Fruit fly (Drosophila melanogaster) whole organism, embryonic: Measurements from ENCODE around the gene RpL37A.

Source experiments
- BEAF-32 ChIP-seq: fragments of 200-800 bp; sonication (Bioruptor generic); optimal IDR thresholded peaks from 3 replicates; lab custom pipeline; 2017; ENCODE audit warnings: missing biosample characterization, missing genetic modification characterization, mild to moderate bottlenecking, moderate library complexity, missing genetic modification reagents
- Bdp1 ChIP-seq: fragments of 200-800 bp; sonication (Bioruptor generic); optimal IDR thresholded peaks from 3 replicates; lab custom pipeline; 2016; ENCODE audit warnings: missing biosample characterization, missing genetic modification characterization
- BtbVII ChIP-seq: fragments of 200-800 bp; sonication (Bioruptor generic); optimal IDR thresholded peaks from 3 replicates; lab custom pipeline; 2017; ENCODE audit warnings: missing biosample characterization, mild to moderate bottlenecking, missing genetic modification characterization
- CG1024 ChIP-seq: fragments of 200-800 bp; sonication (Bioruptor generic); IDR thresholded peaks from 2 replicates; pipeline ENCODE4 v1.3.6; 2022; ENCODE audit warnings: missing biosample characterization, missing genetic modification characterization
- CG10321 ChIP-seq: fragments of 200-800 bp; sonication (Bioruptor generic); IDR thresholded peaks from 2 replicates; pipeline ENCODE4 v1.3.6; 2022; ENCODE audit warnings: missing biosample characterization, missing genetic modification characterization
- CG11247 ChIP-seq: fragments of 200-800 bp; sonication (Bioruptor generic); IDR thresholded peaks from 2 replicates; pipeline ENCODE4 v1.3.6; 2022; ENCODE audit warnings: missing biosample characterization, missing genetic modification characterization
- CG13894 ChIP-seq: fragments of 200-800 bp; sonication (Bioruptor generic); optimal IDR thresholded peaks from 3 replicates; lab custom pipeline; 2018; ENCODE audit warnings: missing biosample characterization, mild to moderate bottlenecking, missing genetic modification characterization, moderate library complexity
- CG14441 ChIP-seq: fragments of 200-800 bp; sonication (Bioruptor generic); IDR thresholded peaks from 2 replicates; pipeline ENCODE4 v1.3.6; 2022; ENCODE audit warnings: missing biosample characterization, missing genetic modification characterization
- CG14710 ChIP-seq: fragments of 200-800 bp; sonication (Bioruptor generic); optimal IDR thresholded peaks from 3 replicates; lab custom pipeline; 2019; ENCODE audit warnings: missing biosample characterization, mild to moderate bottlenecking, missing genetic modification characterization, moderate library complexity
- CG15601 ChIP-seq: fragments of 200-800 bp; sonication (Bioruptor generic); optimal IDR thresholded peaks from 3 replicates; lab custom pipeline; 2019; ENCODE audit warnings: missing biosample characterization, mild to moderate bottlenecking, missing genetic modification characterization, moderate library complexity
- CG18599 ChIP-seq: fragments of 200-800 bp; sonication (Bioruptor generic); optimal IDR thresholded peaks from 3 replicates; lab custom pipeline; 2017; ENCODE audit warnings: missing biosample characterization, missing genetic modification characterization, mild to moderate bottlenecking, moderate library complexity, missing genetic modification reagents
- CG2116 ChIP-seq: fragments of 200-800 bp; sonication (Bioruptor generic); optimal IDR thresholded peaks from 3 replicates; lab custom pipeline; 2018; ENCODE audit warnings: missing biosample characterization, mild to moderate bottlenecking, missing genetic modification characterization
- CG2678 ChIP-seq: fragments of 200-800 bp; sonication (Bioruptor generic); optimal IDR thresholded peaks from 3 replicates; lab custom pipeline; 2019; ENCODE audit warnings: missing biosample characterization, mild to moderate bottlenecking, missing genetic modification characterization, moderate library complexity
- CG2889 ChIP-seq: fragments of 200-800 bp; sonication (Bioruptor generic); IDR thresholded peaks from 3 replicates; pipeline ENCODE4 v1.3.6; 2022; ENCODE audit warnings: missing biosample characterization, missing genetic modification characterization
- CG31224 ChIP-seq: fragments of 200-800 bp; sonication (Bioruptor generic); IDR thresholded peaks from 2 replicates; pipeline ENCODE4 v1.3.6; 2022; ENCODE audit warnings: missing biosample characterization, missing genetic modification characterization
- CG3281 ChIP-seq: fragments of 200-800 bp; sonication (Bioruptor generic); optimal IDR thresholded peaks from 3 replicates; lab custom pipeline; 2017; ENCODE audit warnings: missing biosample characterization, mild to moderate bottlenecking, missing genetic modification characterization
- CG4328 ChIP-seq: fragments of 200-800 bp; sonication (Bioruptor generic); optimal IDR thresholded peaks from 3 replicates; lab custom pipeline; 2017; ENCODE audit warnings: missing biosample characterization, missing genetic modification reagents, missing genetic modification characterization
- CG7357 ChIP-seq: fragments of 200-800 bp; sonication (Bioruptor generic); IDR thresholded peaks from 3 replicates; pipeline ENCODE4 v1.3.6; 2022; ENCODE audit warnings: missing biosample characterization, missing genetic modification characterization
- CG7372 ChIP-seq: fragments of 200-800 bp; sonication (Bioruptor generic); IDR thresholded peaks from 2 replicates; pipeline ENCODE4 v1.3.6; 2022; ENCODE audit warnings: missing biosample characterization, missing genetic modification characterization
- CG9932 ChIP-seq: fragments of 200-800 bp; sonication (Bioruptor generic); IDR thresholded peaks from 2 replicates; pipeline ENCODE4 v1.3.6; 2022; ENCODE audit warnings: missing biosample characterization, missing genetic modification characterization
- CHES-1-like ChIP-seq: fragments of 200-800 bp; sonication (Bioruptor generic); optimal IDR thresholded peaks from 2 replicates; lab custom pipeline; 2016; ENCODE audit warnings: missing biosample characterization, missing genetic modification characterization
- CoRest ChIP-seq: fragments of 200-800 bp; sonication (Bioruptor generic); optimal IDR thresholded peaks from 3 replicates; lab custom pipeline; 2018; ENCODE audit warnings: missing biosample characterization, mild to moderate bottlenecking, missing genetic modification characterization, moderate library complexity
- Dek ChIP-seq: fragments of 200-800 bp; sonication (Bioruptor generic); optimal IDR thresholded peaks from 3 replicates; lab custom pipeline; 2019; ENCODE audit warnings: missing biosample characterization, mild to moderate bottlenecking, missing genetic modification characterization, moderate library complexity
- Dref ChIP-seq: fragments of 200-800 bp; sonication (Bioruptor generic); IDR thresholded peaks from 2 replicates; pipeline ENCODE4 v1.3.6; 2022; ENCODE audit warnings: missing biosample characterization, missing genetic modification characterization
- Fer3 ChIP-seq: fragments of 200-800 bp; sonication (Bioruptor generic); optimal IDR thresholded peaks from 2 replicates; lab custom pipeline; 2018; ENCODE audit warnings: missing biosample characterization, mild to moderate bottlenecking, missing genetic modification characterization, moderate library complexity
- Lhr ChIP-seq: fragments of 200-800 bp; sonication (Bioruptor generic); optimal IDR thresholded peaks from 3 replicates; lab custom pipeline; 2017; ENCODE audit warnings: mild to moderate bottlenecking, missing biosample characterization, missing genetic modification reagents, missing genetic modification characterization
- Max ChIP-seq: fragments of 200-800 bp; sonication (Bioruptor generic); optimal IDR thresholded peaks from 2 replicates; lab custom pipeline; 2016; ENCODE audit warnings: missing biosample characterization, mild to moderate bottlenecking, missing genetic modification characterization
- NfI ChIP-seq: fragments of 200-800 bp; sonication (Bioruptor generic); optimal IDR thresholded peaks from 3 replicates; lab custom pipeline; 2018; ENCODE audit warnings: missing biosample characterization, mild to moderate bottlenecking, missing genetic modification characterization, moderate library complexity
- Trl ChIP-seq, 3 experiments: fragments of >200 bp in 2 of 3; fragments of 200-800 bp in 1 of 3; sonication (Bioruptor generic) in 1 of 3; optimal IDR thresholded peaks; 2 replicates in 1 of 3; 3 replicates in 2 of 3; lab custom pipeline; 2016 to 2017; ENCODE audit warnings: missing biosample characterization in 1 of 3, missing genetic modification characterization in 1 of 3
- Xrp1 ChIP-seq: fragments of 200-800 bp; sonication (Bioruptor generic); IDR thresholded peaks from 2 replicates; pipeline ENCODE4 v1.3.6; 2022; ENCODE audit warnings: missing biosample characterization, missing genetic modification characterization
- abd-A ChIP-seq: fragments of 200-800 bp; sonication (Bioruptor generic); optimal IDR thresholded peaks from 3 replicates; lab custom pipeline; 2019; ENCODE audit warnings: missing biosample characterization, mild to moderate bottlenecking, missing genetic modification characterization, moderate library complexity
- bbx ChIP-seq: fragments of 200-800 bp; sonication (Bioruptor generic); IDR thresholded peaks from 2 replicates; pipeline ENCODE4 v1.3.6; 2022; ENCODE audit warnings: missing biosample characterization, missing genetic modification characterization; ENCODE audit not compliant: partially characterized antibody
- caup ChIP-seq: fragments of 200-800 bp; sonication (Bioruptor generic); optimal IDR thresholded peaks from 3 replicates; lab custom pipeline; 2017; ENCODE audit warnings: missing biosample characterization, mild to moderate bottlenecking, missing genetic modification characterization, moderate library complexity; ENCODE audit not compliant: severe bottlenecking
- dpn ChIP-seq, 2 experiments: fragments of 200-800 bp; sonication (Bioruptor generic); optimal IDR thresholded peaks; 3 replicates each; lab custom pipeline; 2016; ENCODE audit warnings: missing biosample characterization in 2 of 2, missing genetic modification characterization in 2 of 2
- ewg ChIP-seq: fragments of 200-800 bp; sonication (Bioruptor generic); optimal IDR thresholded peaks from 3 replicates; lab custom pipeline; 2017; ENCODE audit warnings: mild to moderate bottlenecking, missing biosample characterization, missing genetic modification reagents, missing genetic modification characterization
- eyg ChIP-seq: fragments of 200-800 bp; sonication (Bioruptor generic); optimal IDR thresholded peaks from 3 replicates; lab custom pipeline; 2016; ENCODE audit warnings: missing biosample characterization, missing genetic modification characterization
- fd102C ChIP-seq: fragments of 200-800 bp; sonication (Bioruptor generic); optimal IDR thresholded peaks from 2 replicates; lab custom pipeline; 2018; ENCODE audit warnings: missing biosample characterization, mild to moderate bottlenecking, missing genetic modification characterization, moderate library complexity
- gem ChIP-seq: fragments of 200-800 bp; sonication (Bioruptor generic); optimal IDR thresholded peaks from 2 replicates; lab custom pipeline; 2019; ENCODE audit warnings: missing biosample characterization, mild to moderate bottlenecking, missing genetic modification characterization, moderate library complexity
- grau ChIP-seq: fragments of 200-800 bp; optimal IDR thresholded peaks from 3 replicates; lab custom pipeline; 2019; ENCODE audit warnings: missing biosample characterization, mild to moderate bottlenecking, missing genetic modification characterization, moderate library complexity
- ham ChIP-seq: fragments of 200-800 bp; sonication (Bioruptor generic); IDR thresholded peaks from 2 replicates; pipeline ENCODE4 v1.3.6; 2022; ENCODE audit warnings: missing biosample characterization, missing genetic modification characterization
- maf-S ChIP-seq: fragments of 200-800 bp; sonication (Bioruptor generic); optimal IDR thresholded peaks from 2 replicates; lab custom pipeline; 2016; ENCODE audit warnings: missing biosample characterization, missing genetic modification characterization
- nom ChIP-seq: fragments of 200-800 bp; sonication (Bioruptor generic); optimal IDR thresholded peaks from 2 replicates; lab custom pipeline; 2017; ENCODE audit warnings: missing biosample characterization, missing genetic modification characterization, mild to moderate bottlenecking, moderate library complexity, missing genetic modification reagents
- ro ChIP-seq: fragments of 200-800 bp; sonication (Bioruptor generic); IDR thresholded peaks from 2 replicates; pipeline ENCODE4 v1.3.6; 2022; ENCODE audit warnings: missing biosample characterization, missing genetic modification characterization
- sd ChIP-seq: fragments of 200-800 bp; sonication (Bioruptor generic); optimal IDR thresholded peaks from 3 replicates; lab custom pipeline; 2018; ENCODE audit warnings: missing biosample characterization, mild to moderate bottlenecking, missing genetic modification characterization, moderate library complexity
- sens-2 ChIP-seq: fragments of 200-800 bp; sonication (Bioruptor generic); IDR thresholded peaks from 2 replicates; pipeline ENCODE4 v1.3.6; 2022; ENCODE audit warnings: missing biosample characterization, missing genetic modification characterization
- slou ChIP-seq: fragments of 200-800 bp; sonication (Bioruptor generic); optimal IDR thresholded peaks from 3 replicates; lab custom pipeline; 2016; ENCODE audit warnings: missing biosample characterization, missing genetic modification characterization
- twi ChIP-seq: fragments of 200-800 bp; optimal IDR thresholded peaks from 2 replicates; lab custom pipeline; 2019; ENCODE audit warnings: missing biosample characterization, mild to moderate bottlenecking, missing genetic modification characterization, moderate library complexity
- z ChIP-seq: fragments of 200-800 bp; sonication (Bioruptor generic); IDR thresholded peaks from 3 replicates; pipeline ENCODE4 v1.3.6; 2022; ENCODE audit warnings: missing biosample characterization, missing genetic modification characterization

Gene RpL37A

dm6 chr2L:5059645-5060254 is 11.0 kb upstream of the RpL37A start, which contains the start of gene Rpn11 (continued):
- TF ChIP-seq CG13894 (tag; lab: Kevin White, UChicago) (peak; percentile 60), CG7357 (0 out of 3 replicates have a peak, but pooled peaks have one; percentile 25), ro (no peak), z (GFP tag; lab: Robert Waterston, UW) (no peak), gem (peak; percentile 83), CG7372 (GFP tag; lab: Robert Waterston, UW) (no peak), CG11247 (GFP tag; lab: Robert Waterston, UW) (no peak), abd-A (tag; lab: Kevin White, UChicago) (no peak), nom (GFP tag; lab: Kevin White, UChicago) (peak; percentile 28), eyg (GFP tag; lab: Kevin White, UChicago) (no peak), CG15601 (tag; lab: Kevin White, UChicago) (peak; percentile 56), CG18599 (peak; percentile 67), CG9932 (GFP tag; lab: Robert Waterston, UW) (peak; percentile 63), CG10321 (GFP tag; lab: Robert Waterston, UW) (no peak), Dek (peak; percentile 59), Bdp1 (peak; percentile 15), CG2889 (GFP tag; lab: Robert Waterston, UW) (no peak), CG4328 (GFP tag; lab: Kevin White, UChicago) (peak; percentile 60), CG2116 (GFP tag; lab: Kevin White, UChicago) (peak; percentile 99), CG1024 (no peak), twi (tag; lab: Kevin White, UChicago) (peak; percentile 43), Fer3 (peak; percentile 66), Max (peak; percentile 46), CG14710 (tag; lab: Kevin White, UChicago) (peak; percentile 87), Lhr (GFP tag; lab: Kevin White, UChicago) (peak; percentile 43), BEAF-32 (GFP tag; lab: Kevin White, UChicago) (peak; percentile 78), Xrp1 (GFP tag; lab: Robert Waterston, UW) (peak; percentile 38; the same call in 1 of the 2 replicates), CHES-1-like (GFP tag; lab: Kevin White, UChicago) (peak; percentile 7), NfI (GFP tag; lab: Kevin White, UChicago) (peak; percentile 47), maf-S (GFP tag; lab: Kevin White, UChicago) (peak; percentile 25), CG2678 (peak; percentile 75), Dref (peak; percentile 77), fd102C (GFP tag; lab: Kevin White, UChicago) (no peak), bbx (GFP tag; lab: Robert Waterston, UW) (peak; percentile 26; the same call in 1 of the 2 replicates), BtbVII (GFP tag; lab: Kevin White, UChicago) (peak; percentile 24), CG14441 (GFP tag; lab: Robert Waterston, UW) (peak; percentile 14; the same call in 1 of the 2 replicates), CoRest (peak; percentile 84), caup (GFP tag; lab: Kevin White, UChicago) (peak; percentile 29), CG31224 (0 out of 2 replicates have a peak, but pooled peaks have one; percentile 9), grau (peak; percentile 74), ham (GFP tag; lab: Robert Waterston, UW) (no peak), ewg (GFP tag; lab: Kevin White, UChicago) (peak; percentile 18), dpn (GFP tag; optimal IDR thresholded peaks at IDR 0.05; lab: Kevin White, UChicago) (peak; percentile 51 to 75), Trl (optimal IDR thresholded peaks at IDR 0.05; lab: Kevin White, UChicago) (no peak), Trl (GFP tag; optimal IDR thresholded peaks at IDR 0.05; lab: Kevin White, UChicago) (peak; percentile 54), sd (tag; lab: Kevin White, UChicago) (peak; percentile 41), sens-2 (GFP tag; lab: Robert Waterston, UW) (no peak), slou (peak; percentile 49), CG3281 (GFP tag; lab: Kevin White, UChicago) (peak; percentile 54)
